Worm (Caenorhabditis elegans): Measurements from ENCODE around the gene trm-2A.

DNA sequence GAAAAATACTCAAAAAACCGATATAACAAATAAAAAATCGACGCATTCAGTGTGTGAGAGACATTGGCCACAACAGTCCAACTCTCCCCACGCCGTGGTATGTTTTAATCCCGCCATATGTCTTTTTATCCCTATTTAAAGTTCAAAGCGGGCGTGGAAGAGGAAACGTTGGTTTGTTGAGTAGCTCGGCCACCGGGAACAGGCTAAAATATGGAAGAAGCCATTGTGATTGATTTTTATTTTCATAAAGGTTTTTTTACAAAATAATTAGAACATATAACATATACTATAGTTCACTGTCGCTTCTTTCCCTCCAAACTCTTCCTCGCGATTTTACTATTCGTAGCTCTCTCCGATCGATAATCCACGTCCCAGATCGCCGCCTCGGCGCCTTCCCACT, 5.7 kb upstream of the trm-2A start, which contains the start of gene nas-32:
- TF ChIP-seq aptf-2 (GFP tag; conservative IDR thresholded peaks at IDR 0.05) (no peak), dpff-1 (tag; optimal IDR thresholded peaks at IDR 0.05) (no peak), pha-4 (tag; optimal IDR thresholded peaks at IDR 0.05) (no peak)

All from whole organism, young adult.